Fruit fly (Drosophila melanogaster): Measurements from ENCODE around the gene Oatp74D.

DNA sequence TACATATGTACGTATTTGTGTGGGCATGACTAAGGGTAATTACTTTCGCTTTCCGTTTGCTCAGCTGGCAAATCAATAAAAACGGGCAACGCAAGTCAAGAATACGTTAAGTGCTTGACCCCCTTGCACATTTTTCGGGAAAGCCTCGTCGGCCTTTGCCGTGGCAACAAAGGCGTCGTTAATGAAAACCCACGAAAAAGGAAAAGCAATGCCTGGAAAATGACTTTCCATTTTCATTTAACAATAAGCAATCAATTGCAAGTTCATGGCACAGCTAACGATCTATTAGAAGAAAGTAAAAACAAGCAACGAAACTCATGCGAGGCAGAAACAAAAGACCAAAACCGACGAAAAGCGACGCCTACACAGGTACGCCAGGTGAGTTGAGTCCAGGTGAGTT, 9.1 kb downstream of the Oatp74D start:
- TF ChIP-seq psq (optimal IDR thresholded peaks at IDR 0.05): no peak
- no peak for TF ChIP-seq ttk (optimal IDR thresholded peaks at IDR 0.05)
- TF ChIP-seq insv (optimal IDR thresholded peaks at IDR 0.05): no peak
- TF ChIP-seq Myc (optimal IDR thresholded peaks at IDR 0.05): no peak
- no peak for TF ChIP-seq Sin3A (optimal IDR thresholded peaks at IDR 0.05)

All from Kc167 (cell line).